Worm (Caenorhabditis elegans) whole organism, L4/young adult: ENCODE results near the gene T24A6.17.

ENCODE experiments used
- W03F9.2 ChIP-seq: fragments of 150-350 bp; optimal IDR thresholded peaks from 2 replicates; lab custom pipeline; 2014; ENCODE audit warnings: missing biosample characterization, missing genetic modification characterization
- dao-5 ChIP-seq: sonication (generic microtip); optimal IDR thresholded peaks from 2 replicates; lab custom pipeline; 2016; ENCODE audit warnings: missing genotype, missing genetic modification characterization, moderate library complexity, missing compliant biosample characterization
- him-1 ChIP-seq: sonication (generic microtip); optimal IDR thresholded peaks from 2 replicates; lab custom pipeline; 2016; ENCODE audit warnings: missing genotype, missing genetic modification reagents, missing genetic modification characterization, missing compliant biosample characterization

Gene T24A6.17

ce11 chrV:3554869-3555268, 9.4 kb downstream of the T24A6.17 start, which contains the start of gene grl-29:
Gene grl-29 (minus strand): TSS chrV:3555236.
- TF ChIP-seq him-1 (tag; lab: Kevin White, UChicago) (no peak), W03F9.2 (tag; lab: Kevin White, UChicago) (no peak), dao-5 (no peak)

ce11 chrV:3552740-3553469, 11.3 kb downstream of the T24A6.17 start, which contains the start of gene T24A6.20:
Gene T24A6.20 (plus strand): TSS chrV:3553134.
- TF ChIP-seq dao-5 (no peak), W03F9.2 (tag; lab: Kevin White, UChicago) (no peak), him-1 (tag; lab: Kevin White, UChicago) (no peak)

ce11 chrV:3551765-3552164, 12.5 kb downstream of the T24A6.17 start, which contains the start of gene grl-28:
Gene grl-28 (minus strand): TSS chrV:3551865.
- TF ChIP-seq W03F9.2 (tag; lab: Kevin White, UChicago) (no peak), him-1 (tag; lab: Kevin White, UChicago) (no peak), dao-5 (no peak)

DNA sequence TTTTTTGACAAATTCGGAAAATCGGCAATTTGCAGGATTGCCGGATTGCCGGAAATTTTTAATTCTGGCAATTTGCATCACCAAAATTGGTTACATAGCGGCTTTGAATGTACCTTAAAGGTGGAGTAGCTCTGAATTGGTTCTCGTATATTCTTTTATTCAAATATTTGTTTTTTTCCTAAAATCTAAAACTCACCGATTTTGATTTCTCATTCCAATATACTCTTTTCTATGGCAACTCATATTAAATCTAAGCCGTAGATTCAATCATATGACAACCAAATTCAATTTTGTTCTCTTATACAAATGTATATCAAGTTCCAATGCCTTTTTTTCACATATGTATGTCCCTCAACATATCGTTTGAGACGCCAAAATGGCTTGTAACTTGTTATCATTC, 14.7 kb downstream of the T24A6.17 start, which contains the start of gene sri-21:
Gene sri-21, plus strand, starts transcription at position 301 of the 400 bp plus-strand sequence.
- TF ChIP-seq W03F9.2 (tag; lab: Kevin White, UChicago) (no peak), dao-5 (no peak), him-1 (tag; lab: Kevin White, UChicago) (no peak)

DNA sequence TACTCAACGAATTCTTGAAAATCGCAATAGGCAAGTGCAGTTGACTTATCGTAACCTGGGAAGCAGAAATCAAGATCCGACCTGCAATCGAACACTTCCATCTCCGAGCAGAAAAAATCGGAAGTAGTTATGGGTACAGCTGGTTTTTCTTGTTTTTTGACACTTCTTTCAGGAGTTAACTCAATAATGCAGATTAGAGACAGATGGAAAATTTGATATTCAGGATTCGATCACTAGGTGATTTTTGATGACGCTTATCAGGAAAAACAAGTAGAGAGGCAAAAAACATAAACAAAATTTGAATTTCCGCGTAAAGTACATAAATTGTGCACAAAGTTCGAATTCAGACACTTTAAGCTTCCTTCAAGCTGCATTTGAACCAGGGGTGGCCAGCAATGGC, 15.4 kb downstream of the T24A6.17 start, which contains the start of gene srw-130:
Gene srw-130, minus strand, starts transcription at position 101 of the 400 bp plus-strand sequence.
- no peak for TF ChIP-seq dao-5
- no peak for TF ChIP-seq him-1 (tag; lab: Kevin White, UChicago)
- TF ChIP-seq W03F9.2 (tag; lab: Kevin White, UChicago): no peak

ce11 chrV:3546517-3546916, 17.7 kb downstream of the T24A6.17 start, which contains the start of gene srbc-68:
Gene srbc-68 (minus strand): TSS chrV:3546617.
- no peak for TF ChIP-seq him-1 (tag; lab: Kevin White, UChicago)
- no peak for TF ChIP-seq W03F9.2 (tag; lab: Kevin White, UChicago)
- TF ChIP-seq dao-5: no peak

DNA sequence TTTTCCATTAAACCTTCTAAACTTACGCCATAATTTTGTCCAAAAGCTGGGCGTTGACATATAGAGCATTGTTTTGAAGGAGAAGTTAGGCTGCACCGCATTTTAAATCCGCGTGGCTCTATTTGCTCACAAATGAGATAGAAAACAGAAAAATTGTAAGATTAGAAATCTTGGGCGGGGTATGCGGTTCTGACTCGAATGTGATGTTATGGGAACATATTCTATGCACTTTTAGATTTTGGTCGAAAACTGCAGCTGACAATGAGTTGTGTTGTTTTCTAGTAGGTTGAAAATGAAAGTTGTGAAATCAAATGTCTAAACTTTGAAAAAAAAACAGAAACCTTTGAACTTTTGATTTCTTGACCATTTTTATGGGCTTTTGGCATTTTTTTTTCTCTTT, 20.9 kb downstream of the T24A6.17 start, which contains the start of gene nhr-222:
Gene nhr-222, minus strand, starts transcription at position 101 of the 400 bp plus-strand sequence.
- TF ChIP-seq him-1 (tag; lab: Kevin White, UChicago) (no peak), dao-5 (no peak), W03F9.2 (tag; lab: Kevin White, UChicago) (no peak)

DNA sequence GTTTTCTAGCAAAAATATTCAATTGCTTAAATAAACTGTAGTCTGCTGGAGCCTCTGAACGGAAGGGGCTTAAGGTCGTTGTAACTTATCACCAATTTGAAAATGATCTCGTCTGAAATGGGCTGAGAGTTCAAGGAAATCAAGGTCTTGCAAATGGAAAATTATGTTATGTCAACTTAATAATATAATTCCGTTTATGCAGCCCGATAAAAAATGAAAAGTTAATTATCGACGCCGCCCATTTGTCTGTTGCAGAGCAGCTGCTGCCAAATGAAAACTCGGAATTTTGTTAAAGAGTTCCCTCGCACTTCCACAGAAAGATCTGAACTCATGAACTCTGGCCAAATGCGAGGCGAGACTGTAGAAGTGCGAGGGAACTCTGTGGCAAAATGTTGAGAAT, 23.1 kb downstream of the T24A6.17 start, which contains the start of gene srbc-67:
Gene srbc-67, minus strand, starts transcription at position 101 of the 400 bp plus-strand sequence.
- TF ChIP-seq him-1 (tag; lab: Kevin White, UChicago): no peak
- no peak for TF ChIP-seq dao-5
- no peak for TF ChIP-seq W03F9.2 (tag; lab: Kevin White, UChicago)

- no peak for TF ChIP-seq him-1 (tag; lab: Kevin White, UChicago)
- TF ChIP-seq W03F9.2 (tag; lab: Kevin White, UChicago): no peak
- no peak for TF ChIP-seq dao-5
Observed at ce11 chrV:3538307-3538706, 25.9 kb downstream of the T24A6.17 start, which contains the start of gene nhr-93. Gene nhr-93 (minus strand): TSS chrV:3538407.

DNA sequence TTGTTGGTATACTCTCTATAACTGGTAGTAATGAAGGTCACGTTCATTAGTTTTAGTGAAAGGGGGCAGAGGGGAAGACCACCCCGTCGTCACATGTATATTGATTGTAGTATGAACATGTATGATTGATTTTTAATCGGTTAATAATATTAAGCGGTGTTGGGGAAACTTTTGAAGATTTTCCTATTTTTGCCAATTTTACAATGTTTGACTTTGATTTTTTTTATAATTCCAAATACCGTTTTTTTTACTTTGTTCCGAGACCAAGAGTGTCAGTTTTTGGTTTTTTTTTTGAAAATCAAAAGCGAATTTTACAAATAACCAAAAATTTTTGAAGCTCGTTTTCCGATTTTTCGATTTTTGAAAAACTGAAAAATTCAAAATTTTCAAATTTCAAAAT, 29.0 kb downstream of the T24A6.17 start, which contains the start of gene nhr-221:
Gene nhr-221, minus strand, starts transcription at position 101 of the 400 bp plus-strand sequence.
- no peak for TF ChIP-seq dao-5
- TF ChIP-seq W03F9.2 (tag; lab: Kevin White, UChicago): no peak
- no peak for TF ChIP-seq him-1 (tag; lab: Kevin White, UChicago)

- TF ChIP-seq W03F9.2 (tag; lab: Kevin White, UChicago) (no peak), dao-5 (no peak), him-1 (tag; lab: Kevin White, UChicago) (no peak)
Observed at ce11 chrV:3530403-3530802, 33.8 kb downstream of the T24A6.17 start, which contains the start of gene srbc-66. Gene srbc-66 (plus strand): TSS chrV:3530703.

ce11 chrV:3526882-3527281, 37.4 kb downstream of the T24A6.17 start, which contains the start of gene str-260:
Gene str-260 (plus strand): TSS chrV:3527182.
- TF ChIP-seq him-1 (tag; lab: Kevin White, UChicago): no peak
- TF ChIP-seq dao-5: no peak
- no peak for TF ChIP-seq W03F9.2 (tag; lab: Kevin White, UChicago)

ce11 chrV:3524970-3525369, 39.3 kb downstream of the T24A6.17 start, which contains the start of gene T24A6.7:
Gene T24A6.7 (plus strand): TSS chrV:3525270.
- TF ChIP-seq him-1 (tag; lab: Kevin White, UChicago) (no peak), dao-5 (no peak), W03F9.2 (tag; lab: Kevin White, UChicago) (no peak)

- TF ChIP-seq dao-5: no peak
- no peak for TF ChIP-seq W03F9.2 (tag; lab: Kevin White, UChicago)
- TF ChIP-seq him-1 (tag; lab: Kevin White, UChicago): no peak
Observed at ce11 chrV:3523262-3523661, 41.0 kb downstream of the T24A6.17 start, which contains the start of gene irg-1. Gene irg-1 (plus strand): TSS chrV:3523587.
